Worm (Caenorhabditis elegans) whole organism, late embryonic: ENCODE results near the gene F08D12.3.

Source experiments
- ceh-18 ChIP-seq: sonication (generic microtip); optimal IDR thresholded peaks from 2 replicates; lab custom pipeline; 2016; ENCODE audit warnings: missing genetic modification characterization, missing compliant biosample characterization
- ceh-22 ChIP-seq: sonication (generic microtip); optimal IDR thresholded peaks from 2 replicates; lab custom pipeline; 2017; ENCODE audit warnings: missing biosample characterization, missing genetic modification characterization
- dve-1 ChIP-seq: sonication (generic microtip); optimal IDR thresholded peaks from 2 replicates; lab custom pipeline; 2017; ENCODE audit warnings: antibody characterized with exemption, mild to moderate bottlenecking, missing genetic modification characterization, missing compliant biosample characterization
- fkh-10 ChIP-seq: fragments of 150-350 bp; optimal IDR thresholded peaks from 2 replicates; lab custom pipeline; 2014; ENCODE audit warnings: missing biosample characterization, missing genetic modification reagents, missing genetic modification characterization
- hlh-30 ChIP-seq: sonication (generic microtip); optimal IDR thresholded peaks from 2 replicates; lab custom pipeline; 2017; ENCODE audit warnings: antibody characterized with exemption, missing genetic modification characterization, missing compliant biosample characterization; ENCODE audit not compliant: insufficient read depth
- pag-3 ChIP-seq: sonication (generic microtip); optimal IDR thresholded peaks from 2 replicates; lab custom pipeline; 2016; ENCODE audit warnings: missing compliant biosample characterization, missing genetic modification characterization, borderline replicate concordance
- pqm-1 ChIP-seq: sonication (generic microtip); optimal IDR thresholded peaks from 2 replicates; lab custom pipeline; 2016; ENCODE audit warnings: missing genetic modification characterization, missing compliant biosample characterization
- unc-3 ChIP-seq, 2 experiments: fragments of 200-800 bp in 1 of 2; sonication (Bioruptor generic) in 1 of 2; sonication (generic microtip) in 1 of 2; conservative IDR thresholded peaks in 1 of 2; optimal IDR thresholded peaks in 1 of 2; 2 replicates each; pipeline versions ENCODE4 v1.3.6 to Lab custom; 2016 to 2022; ENCODE audit warnings: missing compliant biosample characterization in 2 of 2, missing genetic modification characterization in 2 of 2, missing genetic modification reagents in 1 of 2
- zip-5 ChIP-seq: sonication (generic microtip); optimal IDR thresholded peaks from 2 replicates; lab custom pipeline; 2016; ENCODE audit warnings: missing genetic modification characterization, missing compliant biosample characterization

DNA sequence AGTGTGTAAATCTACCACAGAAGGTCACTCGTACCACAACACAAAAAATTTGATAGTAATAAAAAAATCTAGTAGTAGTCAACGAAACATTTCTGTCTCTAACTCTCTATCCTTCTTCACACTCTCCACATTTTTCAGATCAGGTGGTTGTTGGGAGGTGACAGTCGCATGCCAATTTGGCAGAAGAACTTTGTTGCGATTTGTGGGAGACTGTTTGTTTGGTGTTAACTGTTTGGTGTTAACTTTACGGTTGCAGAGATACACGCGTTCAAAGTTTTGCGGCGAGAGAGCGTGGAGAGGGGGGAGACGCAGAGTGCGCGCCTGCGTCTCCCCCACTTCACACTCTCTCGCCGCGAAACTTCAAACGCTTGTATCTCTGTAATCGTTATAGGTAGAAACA, 25.6 kb downstream of the F08D12.3 start:
- TF ChIP-seq ceh-18 (tag; lab: Kevin White, UChicago) (no peak), zip-5 (tag; lab: Kevin White, UChicago) (no peak), dve-1 (tag; lab: Kevin White, UChicago) (no peak), pag-3 (tag; lab: Kevin White, UChicago) (no peak), hlh-30 (tag; lab: Kevin White, UChicago) (no peak), ceh-22 (tag; lab: Kevin White, UChicago) (no peak), unc-3 (GFP tag; conservative IDR thresholded peaks at IDR 0.05; lab: Robert Waterston, UW) (no peak), unc-3 (tag; optimal IDR thresholded peaks at IDR 0.05; lab: Kevin White, UChicago) (no peak), pqm-1 (tag; lab: Kevin White, UChicago) (no peak), fkh-10 (GFP tag; lab: Kevin White, UChicago) (no peak)
